Fruit fly (Drosophila melanogaster) whole organism, embryonic: ENCODE measurements around the gene CG42591.

Experiments used
- CG10209 ChIP-seq: fragments of 200-800 bp; sonication (Bioruptor generic); optimal IDR thresholded peaks from 3 replicates; lab custom pipeline; 2017; ENCODE audit warnings: missing biosample characterization, mild to moderate bottlenecking, missing genetic modification characterization, missing genetic modification reagents
- CG10543 ChIP-seq: fragments of 200-800 bp; sonication (Bioruptor generic); optimal IDR thresholded peaks from 3 replicates; lab custom pipeline; 2017; ENCODE audit warnings: missing biosample characterization, mild to moderate bottlenecking, missing genetic modification characterization, moderate library complexity
- CG12391 ChIP-seq: fragments of 200-800 bp; sonication (Bioruptor generic); optimal IDR thresholded peaks from 3 replicates; lab custom pipeline; 2018; ENCODE audit warnings: missing biosample characterization, mild to moderate bottlenecking, missing genetic modification characterization, moderate library complexity
- CG15073 ChIP-seq: fragments of 200-800 bp; sonication (Bioruptor generic); optimal IDR thresholded peaks from 2 replicates; lab custom pipeline; 2016; ENCODE audit warnings: missing biosample characterization, missing genetic modification characterization
- CG1832 ChIP-seq: fragments of 200-800 bp; sonication (Bioruptor generic); optimal IDR thresholded peaks from 2 replicates; lab custom pipeline; 2017; ENCODE audit warnings: missing biosample characterization, mild to moderate bottlenecking, missing genetic modification characterization, inconsistent platforms
- CG2199 ChIP-seq: fragments of 200-800 bp; sonication (Bioruptor generic); IDR thresholded peaks from 3 replicates; pipeline ENCODE4 v1.3.6; 2022; ENCODE audit warnings: missing biosample characterization, missing genetic modification characterization
- CG31365 ChIP-seq: fragments of 200-800 bp; sonication (Bioruptor generic); optimal IDR thresholded peaks from 2 replicates; lab custom pipeline; 2018; ENCODE audit warnings: missing biosample characterization, mild to moderate bottlenecking, missing genetic modification characterization
- CG31441 ChIP-seq: fragments of 200-800 bp; sonication (Bioruptor generic); IDR thresholded peaks from 2 replicates; pipeline ENCODE4 v1.3.6; 2022; ENCODE audit warnings: missing biosample characterization, missing genetic modification characterization
- CG3163 ChIP-seq: fragments of 200-800 bp; sonication (Bioruptor generic); optimal IDR thresholded peaks from 3 replicates; lab custom pipeline; 2016; ENCODE audit warnings: missing biosample characterization, missing genetic modification characterization
- CG33213 ChIP-seq: fragments of 200-800 bp; sonication (Bioruptor generic); optimal IDR thresholded peaks from 3 replicates; lab custom pipeline; 2016; ENCODE audit warnings: missing biosample characterization, missing genetic modification characterization
- CG34224 ChIP-seq: fragments of 200-800 bp; sonication (Bioruptor generic); IDR thresholded peaks from 3 replicates; pipeline ENCODE4 v1.3.6; 2022; ENCODE audit warnings: missing biosample characterization, missing genetic modification characterization; ENCODE audit not compliant: partially characterized antibody
- CG3995 ChIP-seq: fragments of 200-800 bp; sonication (Bioruptor generic); optimal IDR thresholded peaks from 3 replicates; lab custom pipeline; 2016; ENCODE audit warnings: missing biosample characterization, missing genetic modification characterization
- CHES-1-like ChIP-seq: fragments of 200-800 bp; sonication (Bioruptor generic); optimal IDR thresholded peaks from 2 replicates; lab custom pipeline; 2016; ENCODE audit warnings: missing biosample characterization, missing genetic modification characterization
- CrebB ChIP-seq: fragments of 200-800 bp; sonication (Bioruptor generic); optimal IDR thresholded peaks from 3 replicates; lab custom pipeline; 2018; ENCODE audit warnings: missing biosample characterization, mild to moderate bottlenecking, missing genetic modification characterization
- D ChIP-seq, 2 experiments: fragments of 200-800 bp in 1 of 2; fragments of >200 bp in 1 of 2; sonication (Bioruptor generic) in 1 of 2; optimal IDR thresholded peaks; 2 replicates in 1 of 2; 3 replicates in 1 of 2; lab custom pipeline; 2017; ENCODE audit warnings: mild to moderate bottlenecking in 1 of 2, missing biosample characterization in 1 of 2, missing genetic modification characterization in 1 of 2, missing genetic modification reagents in 1 of 2
- Dip3 ChIP-seq: fragments of 200-800 bp; sonication (Bioruptor generic); optimal IDR thresholded peaks from 3 replicates; lab custom pipeline; 2016; ENCODE audit warnings: missing biosample characterization, missing genetic modification characterization
- Doc3 ChIP-seq: fragments of 200-800 bp; sonication (Bioruptor generic); IDR thresholded peaks from 3 replicates; pipeline ENCODE4 v1.3.6; 2022; ENCODE audit warnings: missing biosample characterization, missing genetic modification characterization; ENCODE audit not compliant: partially characterized antibody
- H2.0 ChIP-seq: fragments of 200-800 bp; sonication (Bioruptor generic); IDR thresholded peaks from 2 replicates; pipeline ENCODE4 v1.3.6; 2022; ENCODE audit warnings: missing biosample characterization, missing genetic modification characterization
- Hand ChIP-seq: fragments of 200-800 bp; sonication (Bioruptor generic); optimal IDR thresholded peaks from 2 replicates; lab custom pipeline; 2017; ENCODE audit warnings: mild to moderate bottlenecking, missing biosample characterization, missing genetic modification reagents, missing genetic modification characterization
- Hmx ChIP-seq: fragments of 200-800 bp; sonication (Bioruptor generic); optimal IDR thresholded peaks from 2 replicates; lab custom pipeline; 2016; ENCODE audit warnings: missing biosample characterization, missing genetic modification characterization
- Hr78 ChIP-seq, 2 experiments: fragments of 200-800 bp in 1 of 2; fragments of >200 bp in 1 of 2; sonication (Bioruptor generic) in 1 of 2; optimal IDR thresholded peaks; 2 replicates each; lab custom pipeline; 2017 to 2019; ENCODE audit warnings: missing biosample characterization in 2 of 2, missing genetic modification characterization in 2 of 2, mild to moderate bottlenecking in 1 of 2, moderate library complexity in 1 of 2
- MBD-R2 ChIP-seq: fragments of 200-800 bp; sonication (Bioruptor generic); IDR thresholded peaks from 2 replicates; pipeline ENCODE4 v1.3.6; 2022; ENCODE audit warnings: missing biosample characterization, missing genetic modification characterization
- Myb ChIP-seq: fragments of 200-800 bp; sonication (Bioruptor generic); optimal IDR thresholded peaks from 2 replicates; lab custom pipeline; 2016; ENCODE audit warnings: missing biosample characterization, missing genetic modification characterization
- Oaz ChIP-seq: fragments of 200-800 bp; sonication (Bioruptor generic); IDR thresholded peaks from 2 replicates; pipeline ENCODE4 v1.3.6; 2022; ENCODE audit warnings: missing biosample characterization, missing genetic modification characterization
- PHDP ChIP-seq: fragments of 200-800 bp; sonication (Bioruptor generic); optimal IDR thresholded peaks from 3 replicates; lab custom pipeline; 2018; ENCODE audit warnings: missing biosample characterization, mild to moderate bottlenecking, missing genetic modification characterization, moderate library complexity
- Sox100B ChIP-seq: fragments of 200-800 bp; sonication (Bioruptor generic); optimal IDR thresholded peaks from 3 replicates; lab custom pipeline; 2018; ENCODE audit warnings: missing biosample characterization, mild to moderate bottlenecking, missing genetic modification characterization
- Spps ChIP-seq: fragments of 200-800 bp; sonication (Bioruptor generic); optimal IDR thresholded peaks from 2 replicates; lab custom pipeline; 2018; ENCODE audit warnings: missing biosample characterization, mild to moderate bottlenecking, missing genetic modification characterization
- Xrp1 ChIP-seq: fragments of 200-800 bp; sonication (Bioruptor generic); IDR thresholded peaks from 2 replicates; pipeline ENCODE4 v1.3.6; 2022; ENCODE audit warnings: missing biosample characterization, missing genetic modification characterization
- ara ChIP-seq: fragments of 200-800 bp; sonication (Bioruptor generic); IDR thresholded peaks from 2 replicates; pipeline ENCODE4 v1.3.6; 2022; ENCODE audit warnings: missing biosample characterization, missing genetic modification characterization
- ase ChIP-seq: fragments of 200-800 bp; sonication (Bioruptor generic); IDR thresholded peaks from 3 replicates; pipeline ENCODE4 v1.3.6; 2022; ENCODE audit warnings: missing biosample characterization, missing genetic modification characterization
- cad ChIP-seq: fragments of >200 bp; optimal IDR thresholded peaks from 2 replicates; lab custom pipeline; 2017; ENCODE audit warnings: missing biosample characterization, missing genetic modification characterization
- chinmo ChIP-seq: fragments of 200-800 bp; sonication (Bioruptor generic); IDR thresholded peaks from 4 replicates; pipeline ENCODE4 v1.3.6; 2022; ENCODE audit warnings: missing biosample characterization, missing genetic modification characterization; ENCODE audit not compliant: partially characterized antibody
- chn ChIP-seq: fragments of 200-800 bp; sonication (Bioruptor generic); optimal IDR thresholded peaks from 2 replicates; lab custom pipeline; 2016; ENCODE audit warnings: missing biosample characterization, missing genetic modification characterization
- dati ChIP-seq: fragments of 200-800 bp; sonication (Bioruptor generic); IDR thresholded peaks from 2 replicates; pipeline ENCODE4 v1.3.6; 2022; ENCODE audit warnings: missing biosample characterization, missing genetic modification characterization
- dmrt11E ChIP-seq: fragments of 200-800 bp; sonication (Bioruptor generic); optimal IDR thresholded peaks from 3 replicates; lab custom pipeline; 2018; ENCODE audit warnings: missing biosample characterization, mild to moderate bottlenecking, missing genetic modification characterization, moderate library complexity
- dpn ChIP-seq, 2 experiments: fragments of 200-800 bp; sonication (Bioruptor generic); optimal IDR thresholded peaks; 3 replicates each; lab custom pipeline; 2016; ENCODE audit warnings: missing biosample characterization in 2 of 2, missing genetic modification characterization in 2 of 2
- esg ChIP-seq: fragments of 200-800 bp; sonication (Bioruptor generic); conservative IDR thresholded peaks from 2 replicates; pipeline ENCODE4 v1.3.6; 2022; ENCODE audit warnings: missing biosample characterization, missing genetic modification characterization
- grau ChIP-seq: fragments of 200-800 bp; optimal IDR thresholded peaks from 3 replicates; lab custom pipeline; 2019; ENCODE audit warnings: missing biosample characterization, mild to moderate bottlenecking, missing genetic modification characterization, moderate library complexity
- kni ChIP-seq: fragments of 200-800 bp; sonication (Bioruptor generic); optimal IDR thresholded peaks from 3 replicates; lab custom pipeline; 2017; ENCODE audit warnings: mild to moderate bottlenecking, missing biosample characterization, missing genetic modification reagents, missing genetic modification characterization
- lab ChIP-seq: fragments of 200-800 bp; sonication (Bioruptor generic); optimal IDR thresholded peaks from 3 replicates; lab custom pipeline; 2017; ENCODE audit warnings: missing biosample characterization, missing genetic modification characterization, mild to moderate bottlenecking, moderate library complexity, missing genetic modification reagents
- lola ChIP-seq, 3 experiments: fragments of >200 bp in 2 of 3; fragments of 200-800 bp in 1 of 3; sonication (Bioruptor generic) in 1 of 3; optimal IDR thresholded peaks; 2 replicates each; lab custom pipeline; 2017 to 2019; ENCODE audit warnings: missing biosample characterization in 3 of 3, missing genetic modification characterization in 3 of 3, mild to moderate bottlenecking in 1 of 3, moderate library complexity in 1 of 3
- maf-S ChIP-seq: fragments of 200-800 bp; sonication (Bioruptor generic); optimal IDR thresholded peaks from 2 replicates; lab custom pipeline; 2016; ENCODE audit warnings: missing biosample characterization, missing genetic modification characterization
- nom ChIP-seq: fragments of 200-800 bp; sonication (Bioruptor generic); optimal IDR thresholded peaks from 2 replicates; lab custom pipeline; 2017; ENCODE audit warnings: missing biosample characterization, missing genetic modification characterization, mild to moderate bottlenecking, moderate library complexity, missing genetic modification reagents
- odd ChIP-seq: fragments of 200-800 bp; sonication (Bioruptor generic); optimal IDR thresholded peaks from 2 replicates; lab custom pipeline; 2017; ENCODE audit warnings: missing biosample characterization, mild to moderate bottlenecking, missing genetic modification characterization
- peb ChIP-seq: fragments of 200-800 bp; sonication (Bioruptor generic); IDR thresholded peaks from 2 replicates; pipeline ENCODE4 v1.3.6; 2022; ENCODE audit warnings: missing biosample characterization, missing genetic modification characterization
- run ChIP-seq: fragments of 200-800 bp; sonication (Bioruptor generic); optimal IDR thresholded peaks from 3 replicates; lab custom pipeline; 2018; ENCODE audit warnings: missing biosample characterization, mild to moderate bottlenecking, missing genetic modification characterization
- shn ChIP-seq: fragments of 200-800 bp; sonication (Bioruptor generic); optimal IDR thresholded peaks from 3 replicates; lab custom pipeline; 2016; ENCODE audit warnings: missing biosample characterization, missing genetic modification characterization
- stc ChIP-seq: fragments of 200-800 bp; sonication (Bioruptor generic); IDR thresholded peaks from 2 replicates; pipeline ENCODE4 v1.3.6; 2022; ENCODE audit warnings: missing biosample characterization, missing genetic modification characterization
- usp ChIP-seq: fragments of >200 bp; optimal IDR thresholded peaks from 2 replicates; lab custom pipeline; 2017; ENCODE audit warnings: missing biosample characterization, missing genetic modification characterization
- zen ChIP-seq: fragments of 200-800 bp; sonication (Bioruptor generic); optimal IDR thresholded peaks from 3 replicates; lab custom pipeline; 2018; ENCODE audit warnings: missing biosample characterization, mild to moderate bottlenecking, missing genetic modification characterization, moderate library complexity

Gene CG42591

dm6 chr3L:8080790-8081189 is 11.0 kb upstream of the CG42591 start (continued):
- no peak for TF ChIP-seq odd (GFP tag; lab: Kevin White, UChicago)
- TF ChIP-seq Doc3 (GFP tag; lab: Robert Waterston, UW), result no peak
- TF ChIP-seq Sox100B (GFP tag; lab: Kevin White, UChicago), result no peak
- no peak for TF ChIP-seq shn
- peak; percentile 31 for TF ChIP-seq CG10543 (GFP tag; lab: Kevin White, UChicago)
- TF ChIP-seq Hand (GFP tag; lab: Kevin White, UChicago), result no peak
- TF ChIP-seq CrebB (tag; lab: Kevin White, UChicago), result no peak
- no peak for TF ChIP-seq CG31441 (GFP tag; lab: Robert Waterston, UW)
- no peak for TF ChIP-seq Myb
- no peak for TF ChIP-seq lab (GFP tag; lab: Kevin White, UChicago)
- peak; percentile 53 for TF ChIP-seq CG10209
- TF ChIP-seq CG1832 (GFP tag; lab: Kevin White, UChicago), result no peak
- TF ChIP-seq usp (GFP tag; lab: Kevin White, UChicago), result no peak
- TF ChIP-seq peb (GFP tag; lab: Robert Waterston, UW), result no peak
- TF ChIP-seq Oaz (GFP tag; lab: Robert Waterston, UW), result no peak
- no peak for TF ChIP-seq CG15073 (GFP tag; lab: Kevin White, UChicago)
- no peak for TF ChIP-seq CG33213 (GFP tag; lab: Kevin White, UChicago)
- TF ChIP-seq Hmx (GFP tag; lab: Kevin White, UChicago), result no peak
- no peak for TF ChIP-seq dmrt11E
- no peak for TF ChIP-seq CG34224 (GFP tag; lab: Robert Waterston, UW)
- no peak for TF ChIP-seq stc (GFP tag; lab: Robert Waterston, UW)
- no peak for TF ChIP-seq MBD-R2 (GFP tag; lab: Robert Waterston, UW)
- no peak for TF ChIP-seq CG12391 (tag; lab: Kevin White, UChicago)
- TF ChIP-seq maf-S (GFP tag; lab: Kevin White, UChicago), result no peak
- TF ChIP-seq ase, result no peak
- TF ChIP-seq dati (GFP tag; lab: Robert Waterston, UW), result no peak
- peak; percentile 22 for TF ChIP-seq CG3163 (GFP tag; lab: Kevin White, UChicago)

- TF ChIP-seq Spps (tag; lab: Kevin White, UChicago) (no peak), CG31365 (no peak), Dip3 (GFP tag; lab: Kevin White, UChicago) (no peak), ara (0 out of 2 replicates have a peak, but pooled peaks have one; percentile 12), Xrp1 (GFP tag; lab: Robert Waterston, UW) (no peak), CG3995 (GFP tag; lab: Kevin White, UChicago) (no peak), CG2199 (GFP tag; lab: Robert Waterston, UW) (0 out of 3 replicates have a peak, but pooled peaks have one; percentile 51), zen (tag; lab: Kevin White, UChicago) (peak; percentile 86), H2.0 (GFP tag; lab: Robert Waterston, UW) (no peak), kni (GFP tag; lab: Kevin White, UChicago) (peak; percentile 39), grau (tag; lab: Kevin White, UChicago) (no peak), run (no peak), D (optimal IDR thresholded peaks at IDR 0.05; lab: Kevin White, UChicago) (peak; percentile 16), D (GFP tag; optimal IDR thresholded peaks at IDR 0.05; lab: Kevin White, UChicago) (no peak), chinmo (GFP tag; lab: Robert Waterston, UW) (0 out of 4 replicates have a peak, but pooled peaks have one; percentile 18), esg (no peak), cad (GFP tag; lab: Kevin White, UChicago) (peak; percentile 51), chn (no peak), CHES-1-like (GFP tag; lab: Kevin White, UChicago) (no peak), lola (GFP tag; optimal IDR thresholded peaks at IDR 0.05; lab: Kevin White, UChicago) (no peak), Hr78 (GFP tag; optimal IDR thresholded peaks at IDR 0.05; lab: Kevin White, UChicago) (peak in 1 of 2 experiments; percentile 31), nom (GFP tag; lab: Kevin White, UChicago) (no peak), ase (no peak), PHDP (no peak), dpn (GFP tag; optimal IDR thresholded peaks at IDR 0.05; lab: Kevin White, UChicago) (no peak)
Observed at dm6 chr3L:8079598-8079997, 9.8 kb upstream of the CG42591 start.
